Worm (Caenorhabditis elegans) whole organism, L3 larva: ENCODE measurements around the gene cyp-34A1.
"Not testable (repeated sequence)": the region's sequence is repeated elsewhere in the genome, so short reads cannot be mapped to it uniquely, and the experiment has no call there.

Experiments used
- R02D3.7 ChIP-seq: fragments of 150-350 bp; optimal IDR thresholded peaks from 2 replicates; lab custom pipeline; 2014; ENCODE audit warnings: missing biosample characterization, missing genetic modification characterization
- ZK546.5 ChIP-seq: sonication (generic microtip); optimal IDR thresholded peaks from 2 replicates; lab custom pipeline; 2017; ENCODE audit warnings: missing biosample characterization, missing genetic modification characterization
- ceh-16 ChIP-seq: sonication (generic microtip); optimal IDR thresholded peaks from 2 replicates; lab custom pipeline; 2017; ENCODE audit warnings: missing biosample characterization, missing genetic modification characterization
- ceh-9 ChIP-seq: sonication (generic microtip); optimal IDR thresholded peaks from 2 replicates; lab custom pipeline; 2018; ENCODE audit warnings: missing biosample characterization, missing genetic modification characterization
- daf-12 ChIP-seq: fragments of 150-350 bp; optimal IDR thresholded peaks from 2 replicates; lab custom pipeline; 2014; ENCODE audit warnings: missing biosample characterization, missing genetic modification reagents, missing genetic modification characterization
- egl-27 ChIP-seq: sonication (generic microtip); optimal IDR thresholded peaks from 4 replicates; lab custom pipeline; 2017; ENCODE audit warnings: missing biosample characterization, missing genetic modification reagents, missing genetic modification characterization
- egl-5 ChIP-seq: fragments of 150-350 bp; optimal IDR thresholded peaks from 2 replicates; lab custom pipeline; 2017; ENCODE audit warnings: missing biosample characterization, missing genetic modification reagents, missing genetic modification characterization, inconsistent platforms
- eor-1 ChIP-seq, 2 experiments: fragments of 150-350 bp; optimal IDR thresholded peaks; 2 replicates each; lab custom pipeline; 2014 to 2018; ENCODE audit warnings: missing biosample characterization in 2 of 2, missing genetic modification characterization in 2 of 2
- fkh-2 ChIP-seq: fragments of 150-350 bp; optimal IDR thresholded peaks from 2 replicates; lab custom pipeline; 2014; ENCODE audit warnings: missing biosample characterization, missing genetic modification reagents, missing genetic modification characterization
- fos-1 ChIP-seq: fragments of 150-350 bp; optimal IDR thresholded peaks from 2 replicates; lab custom pipeline; 2014; ENCODE audit warnings: missing biosample characterization, missing genetic modification characterization
- hmg-11 ChIP-seq: sonication (generic microtip); optimal IDR thresholded peaks from 2 replicates; lab custom pipeline; 2016; ENCODE audit warnings: missing genetic modification characterization, missing compliant biosample characterization
- jun-1 ChIP-seq: fragments of 150-350 bp; optimal IDR thresholded peaks from 2 replicates; lab custom pipeline; 2014; ENCODE audit warnings: missing biosample characterization, missing genetic modification reagents, missing genetic modification characterization
- lin-15B ChIP-seq: fragments of 150-350 bp; optimal IDR thresholded peaks from 2 replicates; lab custom pipeline; 2014; ENCODE audit warnings: missing biosample characterization, missing genetic modification characterization
- lin-39 ChIP-seq: fragments of 150-350 bp; optimal IDR thresholded peaks from 2 replicates; lab custom pipeline; 2018; ENCODE audit warnings: missing biosample characterization, missing genetic modification reagents, missing genetic modification characterization
- lsy-12 ChIP-seq: sonication (generic microtip); optimal IDR thresholded peaks from 2 replicates; lab custom pipeline; 2016; ENCODE audit warnings: mild to moderate bottlenecking, missing genetic modification characterization, missing compliant biosample characterization
- mdl-1 ChIP-seq: fragments of 150-350 bp; optimal IDR thresholded peaks from 2 replicates; lab custom pipeline; 2014; ENCODE audit warnings: missing biosample characterization, missing genetic modification characterization
- mml-1 ChIP-seq: fragments of 150-350 bp; sonication (generic microtip); optimal IDR thresholded peaks from 3 replicates; lab custom pipeline; 2014; ENCODE audit warnings: missing biosample characterization, missing genetic modification characterization
- nfya-1 ChIP-seq: sonication (generic microtip); optimal IDR thresholded peaks from 2 replicates; lab custom pipeline; 2017; ENCODE audit warnings: missing genetic modification characterization, mild to moderate bottlenecking, missing compliant biosample characterization, antibody characterized with exemption, moderate library complexity; ENCODE audit not compliant: insufficient read depth
- nhr-11 ChIP-seq: fragments of 150-350 bp; optimal IDR thresholded peaks from 2 replicates; lab custom pipeline; 2014; ENCODE audit warnings: missing biosample characterization, missing genetic modification characterization
- nhr-12 ChIP-seq: fragments of 150-350 bp; optimal IDR thresholded peaks from 2 replicates; lab custom pipeline; 2014; ENCODE audit warnings: missing biosample characterization, missing genetic modification characterization
- nhr-25 ChIP-seq: sonication (generic microtip); optimal IDR thresholded peaks from 2 replicates; lab custom pipeline; 2017; ENCODE audit warnings: missing biosample characterization, missing genetic modification characterization
- nhr-28 ChIP-seq: fragments of 150-350 bp; optimal IDR thresholded peaks from 2 replicates; lab custom pipeline; 2014; ENCODE audit warnings: missing biosample characterization, missing genetic modification characterization
- nhr-43 ChIP-seq: sonication (generic microtip); optimal IDR thresholded peaks from 2 replicates; lab custom pipeline; 2016; ENCODE audit warnings: mild to moderate bottlenecking, missing genetic modification characterization, missing compliant biosample characterization; ENCODE audit not compliant: poor library complexity, severe bottlenecking
- nhr-67 ChIP-seq: fragments of 150-350 bp; optimal IDR thresholded peaks from 2 replicates; lab custom pipeline; 2014; ENCODE audit warnings: missing biosample characterization, missing genetic modification characterization
- pha-4 ChIP-seq: fragments of 150-350 bp; optimal IDR thresholded peaks from 2 replicates; lab custom pipeline; 2014; ENCODE audit warnings: missing biosample characterization, missing genetic modification reagents, missing genetic modification characterization
- pqm-1 ChIP-seq: fragments of 150-350 bp; optimal IDR thresholded peaks from 2 replicates; lab custom pipeline; 2017; ENCODE audit warnings: missing biosample characterization, missing genetic modification characterization, inconsistent platforms
- skn-1 ChIP-seq: fragments of 150-350 bp; optimal IDR thresholded peaks from 2 replicates; lab custom pipeline; 2014; ENCODE audit warnings: missing biosample characterization, missing genetic modification characterization
- snpc-4 ChIP-seq: fragments of 150-350 bp; optimal IDR thresholded peaks from 2 replicates; lab custom pipeline; 2014; ENCODE audit warnings: missing biosample characterization, missing genetic modification characterization
- unc-62 ChIP-seq: fragments of 150-350 bp; sonication (generic microtip); optimal IDR thresholded peaks from 4 replicates; lab custom pipeline; 2014; ENCODE audit warnings: missing biosample characterization, missing genetic modification reagents, missing genetic modification characterization
- zag-1 ChIP-seq: fragments of 150-350 bp; optimal IDR thresholded peaks from 2 replicates; lab custom pipeline; 2014; ENCODE audit warnings: missing biosample characterization, missing genetic modification characterization
- ztf-11 ChIP-seq: fragments of 150-350 bp; optimal IDR thresholded peaks from 2 replicates; lab custom pipeline; 2014; ENCODE audit warnings: missing biosample characterization, missing genetic modification characterization
- ztf-4 ChIP-seq: fragments of 150-350 bp; optimal IDR thresholded peaks from 2 replicates; lab custom pipeline; 2014; ENCODE audit warnings: missing biosample characterization, missing genetic modification characterization

Gene cyp-34A1

ce11 chrV:15256669-15257068 is 31.1 kb downstream of the cyp-34A1 start, which contains the start of gene srsx-39:
Gene srsx-39, minus strand, starts transcription at chrV:15256769.
- not testable (repeated sequence) for TF ChIP-seq jun-1 (tag; lab: Kevin White, UChicago); mml-1; mdl-1 (tag; lab: Kevin White, UChicago)

- TF ChIP-seq lin-39 (tag; lab: Kevin White, UChicago) (no peak), nfya-1 (tag; lab: Kevin White, UChicago) (no peak)
Observed at ce11 chrV:15253529-15253928, 34.2 kb downstream of the cyp-34A1 start, which contains the start of gene srbc-75. Gene srbc-75, plus strand, starts transcription at chrV:15253829.

- TF ChIP-seq nhr-28 (tag; lab: Kevin White, UChicago): no peak
- TF ChIP-seq nhr-12 (tag; lab: Kevin White, UChicago): no peak
- TF ChIP-seq ztf-11 (tag; lab: Kevin White, UChicago): no peak
- TF ChIP-seq skn-1 (tag; lab: Kevin White, UChicago): no peak
- TF ChIP-seq nfya-1 (tag; lab: Kevin White, UChicago): no peak
- no peak for TF ChIP-seq egl-5 (tag; lab: Kevin White, UChicago)
- no peak for TF ChIP-seq hmg-11 (tag; lab: Kevin White, UChicago)
- no peak for TF ChIP-seq unc-62 (GFP tag; lab: Kevin White, UChicago)
- TF ChIP-seq nhr-25 (tag; lab: Kevin White, UChicago): no peak
- TF ChIP-seq snpc-4 (tag; lab: Kevin White, UChicago): no peak
- TF ChIP-seq zag-1 (tag; lab: Kevin White, UChicago): no peak
- TF ChIP-seq mdl-1 (tag; lab: Kevin White, UChicago): no peak
- TF ChIP-seq pqm-1 (tag; lab: Kevin White, UChicago): no peak
- TF ChIP-seq lin-15B (tag; lab: Kevin White, UChicago): no peak
- no peak for TF ChIP-seq fkh-2 (tag; lab: Kevin White, UChicago)
- no peak for TF ChIP-seq ceh-9 (tag; lab: Kevin White, UChicago)
- no peak for TF ChIP-seq lin-39 (tag; lab: Kevin White, UChicago)
- TF ChIP-seq ceh-16 (tag; lab: Kevin White, UChicago): no peak
- no peak for TF ChIP-seq pha-4 (tag; lab: Kevin White, UChicago)
Observed at ce11 chrV:15252082-15252481, 35.7 kb downstream of the cyp-34A1 start, which contains the start of gene srbc-76. Gene srbc-76, plus strand, starts transcription at chrV:15252382.

- not testable (repeated sequence) for TF ChIP-seq ZK546.5 (tag; lab: Kevin White, UChicago); nhr-67 (tag; lab: Kevin White, UChicago); eor-1 (tag; optimal IDR thresholded peaks at IDR 0.05; lab: Kevin White, UChicago)
Observed at ce11 chrV:15250304-15250703, 37.5 kb downstream of the cyp-34A1 start, which contains the start of gene srd-28. Gene srd-28, plus strand, starts transcription at chrV:15250604.

ce11 chrV:15244456-15244855 is 43.3 kb downstream of the cyp-34A1 start, which contains the start of gene kin-30:
Gene kin-30, plus strand, starts transcription at chrV:15244756.
- TF ChIP-seq hmg-11 (tag; lab: Kevin White, UChicago) (no peak), daf-12 (tag; lab: Kevin White, UChicago) (no peak), egl-27 (no peak), nhr-67 (tag; lab: Kevin White, UChicago) (no peak), ceh-9 (tag; lab: Kevin White, UChicago) (no peak), R02D3.7 (tag; lab: Kevin White, UChicago) (no peak), ztf-4 (tag; lab: Kevin White, UChicago) (no peak), nhr-25 (tag; lab: Kevin White, UChicago) (no peak), fos-1 (tag; lab: Kevin White, UChicago) (no peak), lsy-12 (tag; lab: Kevin White, UChicago) (no peak), nhr-43 (tag; lab: Kevin White, UChicago) (no peak), nhr-11 (tag; lab: Kevin White, UChicago) (no peak), unc-62 (GFP tag; lab: Kevin White, UChicago) (no peak), nhr-28 (tag; lab: Kevin White, UChicago) (no peak), nhr-12 (tag; lab: Kevin White, UChicago) (no peak), jun-1 (tag; lab: Kevin White, UChicago) (no peak)
- TF ChIP-seq, all 47 proteins: peak for 0
